Fruit fly (Drosophila melanogaster) whole organism, wandering third instar larva: ENCODE data around the gene CG14110.

ENCODE experiments used
- Hr83 ChIP-seq: fragments of 200-300 bp; sonication (Bioruptor generic); optimal IDR thresholded peaks from 2 replicates; lab custom pipeline; 2016; ENCODE audit warnings: missing biosample characterization, mild to moderate bottlenecking, missing genetic modification characterization, moderate library complexity; ENCODE audit not compliant: poor library complexity, severe bottlenecking
- dsf ChIP-seq: sonication (Bioruptor generic); optimal IDR thresholded peaks from 2 replicates; lab custom pipeline; 2016; ENCODE audit warnings: missing biosample characterization, missing genetic modification characterization, borderline replicate concordance
- ey ChIP-seq: fragments of 200-800 bp; sonication (Bioruptor generic); optimal IDR thresholded peaks from 2 replicates; lab custom pipeline; 2016; ENCODE audit warnings: missing biosample characterization, missing genetic modification characterization
- pan ChIP-seq: fragments of >200 bp; optimal IDR thresholded peaks from 2 replicates; lab custom pipeline; 2017
- woc ChIP-seq: sonication (Bioruptor generic); optimal IDR thresholded peaks from 2 replicates; lab custom pipeline; 2016; ENCODE audit warnings: missing biosample characterization, mild to moderate bottlenecking, missing genetic modification characterization

DNA sequence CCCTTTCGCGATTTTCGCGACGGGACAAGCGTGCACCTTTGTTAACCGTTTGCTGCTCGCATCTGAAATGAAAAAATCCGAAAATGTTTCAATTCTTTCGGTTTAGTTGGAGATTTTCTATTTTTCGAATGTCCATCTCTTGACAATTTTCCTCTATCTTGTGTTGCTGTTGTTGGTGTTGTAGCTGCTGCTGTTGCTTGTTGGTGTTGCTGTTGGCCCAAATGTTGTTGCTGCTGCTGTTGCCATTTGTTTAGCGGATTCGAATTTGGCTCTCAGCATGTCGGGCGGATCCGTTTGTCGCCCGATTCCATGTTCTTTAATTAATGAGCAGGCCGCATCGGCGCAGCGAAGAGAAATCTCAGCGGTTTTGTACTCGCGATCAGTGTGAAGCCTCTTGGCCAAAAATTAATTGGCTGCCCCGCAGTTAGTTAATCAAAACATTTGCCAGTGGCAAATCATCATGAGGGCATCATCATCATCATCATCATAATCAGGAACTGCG, 37.7 kb downstream of the CG14110 start, which contains the start of gene CG32121:
- TF ChIP-seq dsf (GFP tag; lab: Kevin White, UChicago) (no peak), pan (lab: Kevin White, UChicago) (no peak), ey (GFP tag; lab: Kevin White, UChicago) (no peak), Hr83 (GFP tag; lab: Kevin White, UChicago) (no peak), woc (GFP tag; lab: Kevin White, UChicago) (no peak)
